Fruit fly (Drosophila melanogaster): ENCODE measurements around the gene CG4199.
A peak's percentile ranks its signal among the peaks of the same experiment; 100 is the strongest.

Gene CG4199

dm6 chrX:2032821-2033436, 40.4 kb downstream of the CG4199 start (continued):
- TF ChIP-seq CG3847 (GFP tag; IDR thresholded peaks at IDR 0.05) (no peak), CG1832 (GFP tag; optimal IDR thresholded peaks at IDR 0.05) (peak; percentile 28), Atf-2 (GFP tag; optimal IDR thresholded peaks at IDR 0.05) (no peak), ken (GFP tag; IDR thresholded peaks at IDR 0.05) (0 out of 3 replicates have a peak, but pooled peaks have one; percentile 9), cg (GFP tag; optimal IDR thresholded peaks at IDR 0.05) (peak; percentile 3), insv (GFP tag; optimal IDR thresholded peaks at IDR 0.05) (no peak), lab (GFP tag; optimal IDR thresholded peaks at IDR 0.05) (peak; percentile 6)

dm6 chrX:2032160-2032801, 41.0 kb downstream of the CG4199 start:
- peak; percentile 32 for TF ChIP-seq CG8290 (GFP tag; optimal IDR thresholded peaks at IDR 0.05)
- TF ChIP-seq CG8290 (tag; optimal IDR thresholded peaks at IDR 0.05), result no peak
- TF ChIP-seq CG7271 (tag; optimal IDR thresholded peaks at IDR 0.05), result no peak
- TF ChIP-seq Ssrp (tag; optimal IDR thresholded peaks at IDR 0.05), result peak; percentile 14
- TF ChIP-seq stwl (tag; optimal IDR thresholded peaks at IDR 0.05), result no peak
- TF ChIP-seq Sry-β (GFP tag; optimal IDR thresholded peaks at IDR 0.05), result peak; percentile 80
- peak; percentile 59 for TF ChIP-seq sens (GFP tag)

dm6 chrX:2031308-2031707, 42.0 kb downstream of the CG4199 start:
- TF ChIP-seq ase (GFP tag; IDR thresholded peaks at IDR 0.05) (no peak), chn (GFP tag; optimal IDR thresholded peaks at IDR 0.05) (no peak), CG17912 (GFP tag; optimal IDR thresholded peaks at IDR 0.05) (no peak)

- TF ChIP-seq CG34224 (GFP tag; IDR thresholded peaks at IDR 0.05; ENCODE audit: partially characterized antibody), result no peak
- no peak for TF ChIP-seq corto (GFP tag; optimal IDR thresholded peaks at IDR 0.05)
- TF ChIP-seq HLHmδ (GFP tag; optimal IDR thresholded peaks at IDR 0.05), result no peak
- TF ChIP-seq CG18011 (GFP tag; optimal IDR thresholded peaks at IDR 0.05), result no peak
- TF ChIP-seq cg (GFP tag; optimal IDR thresholded peaks at IDR 0.05), result no peak
- TF ChIP-seq CG10431 (GFP tag; optimal IDR thresholded peaks at IDR 0.05), result peak; percentile 39
- TF ChIP-seq yki (optimal IDR thresholded peaks at IDR 0.05), result no peak
- TF ChIP-seq CG12236 (GFP tag; optimal IDR thresholded peaks at IDR 0.05), result no peak
- TF ChIP-seq CG12219 (GFP tag; optimal IDR thresholded peaks at IDR 0.05), result peak; percentile 25
- no peak for TF ChIP-seq Dip3 (GFP tag; optimal IDR thresholded peaks at IDR 0.05)
- TF ChIP-seq kni (GFP tag; optimal IDR thresholded peaks at IDR 0.05), result no peak
- peak; percentile 51 for TF ChIP-seq Med (GFP tag)
- TF ChIP-seq bbx (GFP tag; IDR thresholded peaks at IDR 0.05; ENCODE audit: partially characterized antibody), result no peak
- no peak for TF ChIP-seq Sry-δ (GFP tag; optimal IDR thresholded peaks at IDR 0.05)
- no peak for TF ChIP-seq Lim3 (GFP tag; IDR thresholded peaks at IDR 0.05)
- TF ChIP-seq CG9437 (GFP tag; optimal IDR thresholded peaks at IDR 0.05), result no peak
- peak; percentile 10 for TF ChIP-seq CG6765 (GFP tag; optimal IDR thresholded peaks at IDR 0.05)
- no peak for TF ChIP-seq CG7963 (GFP tag; IDR thresholded peaks at IDR 0.05; ENCODE audit: partially characterized antibody)
- TF ChIP-seq CG6654 (GFP tag; optimal IDR thresholded peaks at IDR 0.05), result no peak
- peak; percentile 25 for TF ChIP-seq CG4707 (GFP tag; optimal IDR thresholded peaks at IDR 0.05)
- no peak for TF ChIP-seq CG14014 (GFP tag; IDR thresholded peaks at IDR 0.05)
- no peak for TF ChIP-seq CG8765 (GFP tag; IDR thresholded peaks at IDR 0.05)
- no peak for TF ChIP-seq Lpt (GFP tag; optimal IDR thresholded peaks at IDR 0.05)
- no peak for TF ChIP-seq CG43689 (GFP tag; IDR thresholded peaks at IDR 0.05)
- TF ChIP-seq Ets65A (GFP tag), result no peak
- TF ChIP-seq NfI (GFP tag; optimal IDR thresholded peaks at IDR 0.05), result no peak
- TF ChIP-seq crc (GFP tag; optimal IDR thresholded peaks at IDR 0.05), result no peak
- no peak for TF ChIP-seq CG10654 (GFP tag; optimal IDR thresholded peaks at IDR 0.05)
- peak; percentile 91 for TF ChIP-seq Ets97D (GFP tag; optimal IDR thresholded peaks at IDR 0.05)
- TF ChIP-seq CG30020 (tag; optimal IDR thresholded peaks at IDR 0.05), result no peak
These were observed 48.5 kb downstream of the CG4199 start for dm6 chrX:2024819-2025218.

Measured in whole organism, embryonic.